Worm (Caenorhabditis elegans) whole organism, L4/young adult: ENCODE measurements around the gene math-26.
"Not testable (repeated sequence)": the region's sequence is repeated elsewhere in the genome, so short reads cannot be mapped to it uniquely, and the experiment has no call there.

ENCODE experiments used
- W03F9.2 ChIP-seq: fragments of 150-350 bp; optimal IDR thresholded peaks from 2 replicates; lab custom pipeline; 2014; ENCODE audit warnings: missing biosample characterization, missing genetic modification characterization
- him-1 ChIP-seq: sonication (generic microtip); optimal IDR thresholded peaks from 2 replicates; lab custom pipeline; 2016; ENCODE audit warnings: missing genotype, missing genetic modification reagents, missing genetic modification characterization, missing compliant biosample characterization

- not testable (repeated sequence) for TF ChIP-seq W03F9.2, him-1 (tag; lab: Kevin White, UChicago)
Measured at ce11 chrII:1771347-1771746, at the start of gene math-26.
